Worm (Caenorhabditis elegans) whole organism, young adult: ENCODE data around the gene C18H7.6.

ENCODE experiments used
- C17E4.6 ChIP-seq: fragments of 200-800 bp; sonication (Bioruptor generic); IDR thresholded peaks from 2 replicates; pipeline ENCODE4 v1.3.6; 2022; ENCODE audit warnings: missing genetic modification reagents, missing genetic modification characterization, missing compliant biosample characterization
- D2030.7 ChIP-seq: fragments of 200-800 bp; sonication (Bioruptor generic); IDR thresholded peaks from 2 replicates; pipeline ENCODE4 v1.3.6; 2022; ENCODE audit warnings: missing genetic modification reagents, missing genetic modification characterization, missing compliant biosample characterization
- F22D6.2 ChIP-seq: sonication (generic microtip); optimal IDR thresholded peaks from 2 replicates; lab custom pipeline; 2016; ENCODE audit warnings: mild to moderate bottlenecking, missing genetic modification characterization, missing compliant biosample characterization
- T26A5.8 ChIP-seq: sonication (generic microtip); optimal IDR thresholded peaks from 2 replicates; lab custom pipeline; 2016; ENCODE audit warnings: missing genetic modification characterization, missing compliant biosample characterization
- Y56A3A.18 ChIP-seq: fragments of 200-800 bp; sonication (Bioruptor generic); IDR thresholded peaks from 2 replicates; pipeline ENCODE4 v1.3.6; 2022; ENCODE audit warnings: missing genetic modification reagents, missing genetic modification characterization, missing compliant biosample characterization
- aptf-2 ChIP-seq: fragments of 200-800 bp; sonication (Bioruptor generic); conservative IDR thresholded peaks from 2 replicates; pipeline ENCODE4 v1.3.6; 2022; ENCODE audit warnings: missing genetic modification reagents, missing genetic modification characterization, missing compliant biosample characterization
- aptf-3 ChIP-seq: fragments of 200-800 bp; sonication (Bioruptor generic); IDR thresholded peaks from 2 replicates; pipeline ENCODE4 v1.3.6; 2022; ENCODE audit warnings: missing genetic modification characterization, missing compliant biosample characterization
- attf-3 ChIP-seq: fragments of 200-800 bp; sonication (Bioruptor generic); conservative IDR thresholded peaks from 2 replicates; pipeline ENCODE4 v1.3.6; 2022; ENCODE audit warnings: missing genetic modification reagents, missing genetic modification characterization, missing compliant biosample characterization
- bed-2 ChIP-seq: fragments of 200-800 bp; sonication (Bioruptor generic); IDR thresholded peaks from 2 replicates; pipeline ENCODE4 v1.3.6; 2022; ENCODE audit warnings: missing genetic modification reagents, missing genetic modification characterization, missing compliant biosample characterization
- cebp-2 ChIP-seq: fragments of 200-800 bp; sonication (Bioruptor generic); IDR thresholded peaks from 2 replicates; pipeline ENCODE4 v1.3.6; 2022; ENCODE audit warnings: missing genetic modification characterization, missing compliant biosample characterization
- ceh-40 ChIP-seq: fragments of 200-800 bp; sonication (Bioruptor generic); IDR thresholded peaks from 2 replicates; pipeline ENCODE4 v1.3.6; 2022; ENCODE audit warnings: missing genetic modification characterization, missing compliant biosample characterization
- chd-7 ChIP-seq: sonication (generic microtip); optimal IDR thresholded peaks from 2 replicates; lab custom pipeline; 2016; ENCODE audit warnings: mild to moderate bottlenecking, missing genetic modification characterization, moderate library complexity, missing compliant biosample characterization
- efl-1 ChIP-seq: fragments of 150-350 bp; optimal IDR thresholded peaks from 2 replicates; lab custom pipeline; 2014; ENCODE audit warnings: missing biosample characterization, missing genetic modification reagents, missing genetic modification characterization
- egl-44 ChIP-seq: fragments of 200-800 bp; sonication (Bioruptor generic); IDR thresholded peaks from 2 replicates; pipeline ENCODE4 v1.3.6; 2022; ENCODE audit warnings: missing genetic modification reagents, missing genetic modification characterization, missing compliant biosample characterization
- egrh-3 ChIP-seq: fragments of 200-800 bp; sonication (Bioruptor generic); IDR thresholded peaks from 2 replicates; pipeline ENCODE4 v1.3.6; 2022; ENCODE audit warnings: missing genetic modification reagents, missing genetic modification characterization, missing compliant biosample characterization
- fkh-3 ChIP-seq: sonication (generic microtip); optimal IDR thresholded peaks from 2 replicates; lab custom pipeline; 2016; ENCODE audit warnings: mild to moderate bottlenecking, missing genetic modification characterization, missing compliant biosample characterization
- hlh-26 ChIP-seq: fragments of 200-800 bp; sonication (Bioruptor generic); conservative IDR thresholded peaks from 2 replicates; pipeline ENCODE4 v1.3.6; 2022; ENCODE audit warnings: missing genetic modification reagents, missing genetic modification characterization, missing compliant biosample characterization
- hmg-1.2 ChIP-seq: fragments of 200-800 bp; sonication (Bioruptor generic); IDR thresholded peaks from 2 replicates; pipeline ENCODE4 v1.3.6; 2022; ENCODE audit warnings: missing genetic modification reagents, missing genetic modification characterization, missing compliant biosample characterization
- let-607 ChIP-seq, 2 experiments: fragments of 200-800 bp in 1 of 2; sonication (Bioruptor generic) in 1 of 2; sonication (generic microtip) in 1 of 2; optimal IDR thresholded peaks; 2 replicates each; lab custom pipeline; 2016 to 2018; ENCODE audit warnings: mild to moderate bottlenecking in 2 of 2, missing compliant biosample characterization in 2 of 2, missing genetic modification characterization in 2 of 2, moderate library complexity in 2 of 2, missing genotype in 1 of 2
- lin-40 ChIP-seq: sonication (generic microtip); optimal IDR thresholded peaks from 2 replicates; lab custom pipeline; 2016; ENCODE audit warnings: missing genetic modification characterization, mild to moderate bottlenecking, missing compliant biosample characterization, missing genotype, missing genetic modification reagents
- madf-10 ChIP-seq: sonication (generic microtip); optimal IDR thresholded peaks from 2 replicates; lab custom pipeline; 2016; ENCODE audit warnings: mild to moderate bottlenecking, missing genetic modification characterization, missing compliant biosample characterization
- madf-3 ChIP-seq: fragments of 200-800 bp; sonication (Bioruptor generic); IDR thresholded peaks from 2 replicates; pipeline ENCODE4 v1.3.6; 2022; ENCODE audit warnings: missing genetic modification reagents, missing genetic modification characterization, missing compliant biosample characterization
- madf-6 ChIP-seq: fragments of 200-800 bp; sonication (Bioruptor generic); IDR thresholded peaks from 2 replicates; pipeline ENCODE4 v1.3.6; 2022; ENCODE audit warnings: missing genetic modification reagents, missing genetic modification characterization, missing compliant biosample characterization
- madf-8 ChIP-seq: fragments of 200-800 bp; sonication (Bioruptor generic); conservative IDR thresholded peaks from 2 replicates; pipeline ENCODE4 v1.3.6; 2022; ENCODE audit warnings: missing genetic modification reagents, missing genetic modification characterization, missing compliant biosample characterization
- mcd-1 ChIP-seq: fragments of 200-800 bp; sonication (Bioruptor generic); IDR thresholded peaks from 2 replicates; pipeline ENCODE4 v1.3.6; 2022; ENCODE audit warnings: missing genetic modification reagents, missing genetic modification characterization, missing compliant biosample characterization
- nhr-179 ChIP-seq: sonication (generic microtip); optimal IDR thresholded peaks from 2 replicates; lab custom pipeline; 2016; ENCODE audit warnings: mild to moderate bottlenecking, missing genetic modification characterization, missing compliant biosample characterization
- nhr-27 ChIP-seq: fragments of 200-800 bp; sonication (Bioruptor generic); optimal IDR thresholded peaks from 2 replicates; lab custom pipeline; 2018; ENCODE audit warnings: mild to moderate bottlenecking, missing genetic modification characterization, moderate library complexity, missing compliant biosample characterization
- nhr-80 ChIP-seq: sonication (generic microtip); optimal IDR thresholded peaks from 2 replicates; lab custom pipeline; 2016; ENCODE audit warnings: missing genetic modification characterization, missing compliant biosample characterization
- pbrm-1 ChIP-seq: fragments of 200-800 bp; sonication (Bioruptor generic); IDR thresholded peaks from 2 replicates; pipeline ENCODE4 v1.3.6; 2022; ENCODE audit warnings: missing genetic modification reagents, missing genetic modification characterization, missing compliant biosample characterization
- repo-1 ChIP-seq: sonication (generic microtip); optimal IDR thresholded peaks from 2 replicates; lab custom pipeline; 2017; ENCODE audit warnings: mild to moderate bottlenecking, missing genetic modification characterization, missing compliant biosample characterization
- rpc-1 ChIP-seq, 2 experiments: fragments of 150-350 bp in 1 of 2; sonication (generic microtip) in 1 of 2; optimal IDR thresholded peaks; 2 replicates each; lab custom pipeline; 2014 to 2018; ENCODE audit warnings: missing biosample characterization in 1 of 2, missing genetic modification characterization in 1 of 2, missing genetic modification reagents in 1 of 2, missing genotype in 1 of 2
- snpc-3.4 ChIP-seq: sonication (generic microtip); optimal IDR thresholded peaks from 2 replicates; lab custom pipeline; 2017; ENCODE audit warnings: missing genetic modification characterization, mild to moderate bottlenecking, missing compliant biosample characterization, antibody characterized with exemption, moderate library complexity, missing genotype, missing genetic modification reagents
- zfh-2 ChIP-seq: fragments of 200-800 bp; sonication (Bioruptor generic); conservative IDR thresholded peaks from 2 replicates; pipeline ENCODE4 v1.3.6; 2022; ENCODE audit warnings: missing genetic modification reagents, missing genetic modification characterization, missing compliant biosample characterization
- ztf-3 ChIP-seq: fragments of 200-800 bp; sonication (Bioruptor generic); optimal IDR thresholded peaks from 2 replicates; lab custom pipeline; 2018; ENCODE audit warnings: mild to moderate bottlenecking, missing genetic modification characterization, missing compliant biosample characterization

Gene C18H7.6

ce11 chrIV:587729-588128, 4.6 kb downstream of the C18H7.6 start, which contains the start of gene C18H7.12:
Gene C18H7.12, minus strand, starts transcription at chrIV:587829.
- no peak for TF ChIP-seq nhr-27
- TF ChIP-seq fkh-3 (tag; lab: Kevin White, UChicago), result no peak
- TF ChIP-seq bed-2 (GFP tag; lab: Robert Waterston, UW), result no peak

- TF ChIP-seq Y56A3A.18 (GFP tag; lab: Robert Waterston, UW) (no peak), aptf-3 (GFP tag; lab: Robert Waterston, UW) (no peak), lin-40 (tag; lab: Kevin White, UChicago) (no peak), nhr-179 (no peak)
These were observed 8.2 kb downstream of the C18H7.6 start for ce11 chrIV:584039-584438.

ce11 chrIV:582130-582529, 10.2 kb downstream of the C18H7.6 start, which contains the start of gene F56A11.6:
Gene F56A11.6, minus strand, starts transcription at chrIV:582230.
- TF ChIP-seq ztf-3 (GFP tag; lab: Kevin White, UChicago) (no peak), C17E4.6 (no peak), D2030.7 (GFP tag; lab: Robert Waterston, UW) (no peak), madf-3 (GFP tag; lab: Robert Waterston, UW) (no peak)
- TF ChIP-seq, all 124 proteins: peak for 0

ce11 chrIV:580512-580911, 11.8 kb downstream of the C18H7.6 start:
- TF ChIP-seq attf-3, result no peak
- no peak for TF ChIP-seq Y56A3A.18 (GFP tag; lab: Robert Waterston, UW)
- no peak for TF ChIP-seq F22D6.2
- no peak for TF ChIP-seq chd-7 (tag; lab: Kevin White, UChicago)
- TF ChIP-seq egrh-3 (GFP tag; lab: Robert Waterston, UW), result peak; percentile 7; the same call in 1 of the 2 replicates
- no peak for TF ChIP-seq aptf-2 (GFP tag; lab: Robert Waterston, UW)
- no peak for TF ChIP-seq repo-1 (tag; lab: Kevin White, UChicago)
- TF ChIP-seq zfh-2 (GFP tag; lab: Robert Waterston, UW), result peak; percentile 75

ce11 chrIV:572487-572886, 19.8 kb downstream of the C18H7.6 start, which contains the start of gene gex-2:
Gene gex-2, plus strand, starts transcription at chrIV:572769.
- TF ChIP-seq nhr-80 (tag; lab: Kevin White, UChicago) (peak; percentile 10), pbrm-1 (GFP tag; lab: Robert Waterston, UW) (no peak), ceh-40 (GFP tag; lab: Robert Waterston, UW) (no peak), mcd-1 (GFP tag; lab: Robert Waterston, UW) (0 out of 2 replicates have a peak, but pooled peaks have one; percentile 19)

ce11 chrIV:570799-571300, 21.4 kb downstream of the C18H7.6 start, which contains the start of gene F56A11.5:
Gene F56A11.5, minus strand, starts transcription at chrIV:570849.
- TF ChIP-seq chd-7 (tag; lab: Kevin White, UChicago), result no peak
- no peak for TF ChIP-seq egl-44 (GFP tag; lab: Robert Waterston, UW)
- no peak for TF ChIP-seq snpc-3.4
- no peak for TF ChIP-seq T26A5.8 (tag; lab: Kevin White, UChicago)
- no peak for TF ChIP-seq hmg-1.2 (GFP tag; lab: Robert Waterston, UW)
- peak; percentile 65 for TF ChIP-seq efl-1 (GFP tag; lab: Kevin White, UChicago)
- TF ChIP-seq madf-6 (GFP tag; lab: Robert Waterston, UW), result peak; percentile 78
- no peak for TF ChIP-seq rpc-1 (optimal IDR thresholded peaks at IDR 0.05; lab: Kevin White, UChicago)
- TF ChIP-seq rpc-1 (tag; optimal IDR thresholded peaks at IDR 0.05; lab: Kevin White, UChicago), result no peak
- TF ChIP-seq let-607 (tag; optimal IDR thresholded peaks at IDR 0.05; lab: Kevin White, UChicago), result no peak
- TF ChIP-seq cebp-2 (GFP tag; lab: Robert Waterston, UW), result no peak
- peak; percentile 59 for TF ChIP-seq madf-8
- TF ChIP-seq madf-10 (tag; lab: Kevin White, UChicago), result no peak
- no peak for TF ChIP-seq hlh-26
